Worm (Caenorhabditis elegans) whole organism, L2 larva: Measurements from ENCODE around the gene atic-1.

ENCODE experiments used
- ama-1 ChIP-seq: fragments of 150-350 bp; optimal IDR thresholded peaks from 2 replicates; lab custom pipeline; 2018; ENCODE audit warnings: inconsistent platforms
- egl-27 ChIP-seq: sonication (generic microtip); optimal IDR thresholded peaks from 3 replicates; lab custom pipeline; 2017; ENCODE audit warnings: missing biosample characterization, missing genetic modification reagents, missing genetic modification characterization
- elt-1 ChIP-seq: fragments of 150-350 bp; optimal IDR thresholded peaks from 2 replicates; lab custom pipeline; 2014; ENCODE audit warnings: missing biosample characterization, missing genetic modification characterization
- lin-13 ChIP-seq: fragments of 150-350 bp; optimal IDR thresholded peaks from 2 replicates; lab custom pipeline; 2014; ENCODE audit warnings: missing biosample characterization, missing genetic modification reagents, missing genetic modification characterization
- lin-39 ChIP-seq: fragments of 150-350 bp; optimal IDR thresholded peaks from 2 replicates; lab custom pipeline; 2014; ENCODE audit warnings: missing biosample characterization, missing genetic modification reagents, missing genetic modification characterization
- lsy-2 ChIP-seq, 2 experiments: fragments of 150-350 bp in 1 of 2; sonication (generic microtip) in 1 of 2; optimal IDR thresholded peaks; 2 replicates each; lab custom pipeline; 2014 to 2017; ENCODE audit warnings: missing biosample characterization in 2 of 2, missing genetic modification characterization in 2 of 2
- nhr-12 ChIP-seq: fragments of 150-350 bp; optimal IDR thresholded peaks from 2 replicates; lab custom pipeline; 2014; ENCODE audit warnings: missing biosample characterization, missing genetic modification characterization
- nhr-77 ChIP-seq: fragments of 150-350 bp; optimal IDR thresholded peaks from 2 replicates; lab custom pipeline; 2014; ENCODE audit warnings: missing biosample characterization, missing genetic modification characterization
- sma-9 ChIP-seq, 2 experiments: fragments of 150-350 bp in 1 of 2; sonication (generic microtip) in 1 of 2; optimal IDR thresholded peaks; 2 replicates each; lab custom pipeline; 2014 to 2016; ENCODE audit warnings: missing genetic modification characterization in 2 of 2, mild to moderate bottlenecking in 1 of 2, missing biosample characterization in 1 of 2, missing compliant biosample characterization in 1 of 2, missing genetic modification reagents in 1 of 2, moderate library complexity in 1 of 2
- unc-39 ChIP-seq: fragments of 150-350 bp; optimal IDR thresholded peaks from 2 replicates; lab custom pipeline; 2014; ENCODE audit warnings: missing biosample characterization, missing genetic modification characterization
- unc-62 ChIP-seq: fragments of 150-350 bp; optimal IDR thresholded peaks from 2 replicates; lab custom pipeline; 2014; ENCODE audit warnings: missing biosample characterization, missing genetic modification reagents, missing genetic modification characterization
- zag-1 ChIP-seq: fragments of 150-350 bp; optimal IDR thresholded peaks from 2 replicates; lab custom pipeline; 2014; ENCODE audit warnings: missing biosample characterization, missing genetic modification characterization

DNA sequence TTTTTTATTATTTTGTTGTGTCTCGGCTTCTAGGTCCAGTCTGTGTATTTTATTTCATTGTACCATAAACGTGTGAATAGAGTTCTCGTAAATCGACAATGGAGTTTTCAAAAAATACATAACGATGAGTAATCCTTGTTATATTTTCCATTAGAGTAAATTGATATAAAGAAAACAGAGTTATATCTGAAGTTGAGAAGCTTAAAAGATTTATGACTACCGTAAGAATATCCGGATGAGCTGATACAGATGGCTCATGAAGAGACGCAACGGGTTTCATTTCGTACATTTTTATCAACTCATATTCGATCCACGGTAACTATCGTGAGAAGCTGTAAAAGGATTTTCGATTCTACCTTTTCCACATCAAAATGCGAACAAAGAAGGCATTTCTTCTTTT is 46.0 kb downstream of the atic-1 start, which contains the start of gene gcy-8:
- TF ChIP-seq egl-27 (no peak), unc-39 (tag; lab: Kevin White, UChicago) (no peak), sma-9 (GFP tag; optimal IDR thresholded peaks at IDR 0.05; lab: Kevin White, UChicago) (no peak), sma-9 (tag; optimal IDR thresholded peaks at IDR 0.05; lab: Kevin White, UChicago) (no peak), ama-1 (no peak), unc-62 (GFP tag; lab: Kevin White, UChicago) (no peak), lin-39 (no peak), nhr-12 (tag; lab: Kevin White, UChicago) (no peak), elt-1 (no peak), zag-1 (tag; lab: Kevin White, UChicago) (no peak), lin-13 (GFP tag; lab: Kevin White, UChicago) (no peak), nhr-77 (tag; lab: Kevin White, UChicago) (no peak), lsy-2 (tag; optimal IDR thresholded peaks at IDR 0.05; lab: Kevin White, UChicago) (no peak)
